Worm (Caenorhabditis elegans): ENCODE results near the gene Y41C4A.22.

The Y41C4A.22 gene

DNA sequence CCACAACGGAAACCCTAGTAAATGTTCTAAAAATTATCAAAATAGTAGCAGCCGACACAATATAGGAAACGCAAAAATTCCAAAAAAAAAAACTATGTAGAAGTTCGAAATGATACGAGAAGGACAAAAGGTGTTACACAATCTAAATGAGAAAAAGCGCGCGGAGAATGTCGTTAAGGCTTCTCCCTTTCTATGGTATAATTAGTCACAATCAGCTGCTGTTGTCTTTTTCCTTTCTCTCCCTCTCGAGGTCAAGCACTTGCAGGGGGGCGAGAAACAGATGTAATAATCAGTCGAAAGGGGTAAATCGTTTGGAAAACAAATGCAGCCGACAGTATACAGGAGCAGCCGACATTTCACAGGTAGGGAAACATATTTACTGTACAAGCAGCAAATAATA, 36.4 kb downstream of the Y41C4A.22 start:
- no peak for TF ChIP-seq sdc-2 (tag; optimal IDR thresholded peaks at IDR 0.05)
- TF ChIP-seq ceh-48 (tag; optimal IDR thresholded peaks at IDR 0.05), result no peak
- TF ChIP-seq rnt-1 (tag; optimal IDR thresholded peaks at IDR 0.05), result no peak
- no peak for TF ChIP-seq pax-1 (tag; optimal IDR thresholded peaks at IDR 0.05)
- no peak for TF ChIP-seq ref-2 (tag; optimal IDR thresholded peaks at IDR 0.05)
- no peak for TF ChIP-seq C08G9.2 (tag; optimal IDR thresholded peaks at IDR 0.05)
- TF ChIP-seq ceh-45 (GFP tag; IDR thresholded peaks at IDR 0.05), result no peak
- TF ChIP-seq ceh-34 (tag; optimal IDR thresholded peaks at IDR 0.05), result no peak
- TF ChIP-seq sox-4 (tag; optimal IDR thresholded peaks at IDR 0.05), result no peak

DNA sequence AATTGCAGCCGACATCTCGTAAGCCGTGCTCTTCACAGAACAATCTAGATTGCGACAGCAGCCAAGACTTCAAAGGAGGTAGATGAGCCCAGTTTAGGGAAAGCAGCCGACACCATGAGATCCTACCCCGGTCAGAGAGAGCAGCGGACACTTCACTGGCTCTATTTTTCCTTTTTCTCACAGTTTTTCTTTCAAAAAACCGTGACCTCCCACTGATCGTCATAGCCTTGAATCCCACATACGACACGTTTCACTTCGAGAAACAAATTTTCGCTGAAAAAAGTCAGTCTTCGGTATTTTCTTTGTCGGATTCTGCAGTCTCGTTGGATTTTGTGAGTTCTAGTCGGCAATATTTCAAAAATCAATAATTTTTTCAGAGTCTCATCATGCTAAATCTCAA, 37.0 kb downstream of the Y41C4A.22 start, which contains the start of gene Y41C4A.21:
Y41C4A.21 (plus strand) TSS at position 301 of the 400 bp plus-strand sequence.
- TF ChIP-seq K09A11.1 (tag; optimal IDR thresholded peaks at IDR 0.05; ENCODE audit: insufficient read depth), result no peak
- TF ChIP-seq unc-3 (GFP tag; conservative IDR thresholded peaks at IDR 0.05), result no peak
- TF ChIP-seq unc-3 (tag; optimal IDR thresholded peaks at IDR 0.05), result no peak
- TF ChIP-seq tbx-2 (tag; optimal IDR thresholded peaks at IDR 0.05), result no peak
- TF ChIP-seq nhr-11 (tag; optimal IDR thresholded peaks at IDR 0.05), result no peak

DNA sequence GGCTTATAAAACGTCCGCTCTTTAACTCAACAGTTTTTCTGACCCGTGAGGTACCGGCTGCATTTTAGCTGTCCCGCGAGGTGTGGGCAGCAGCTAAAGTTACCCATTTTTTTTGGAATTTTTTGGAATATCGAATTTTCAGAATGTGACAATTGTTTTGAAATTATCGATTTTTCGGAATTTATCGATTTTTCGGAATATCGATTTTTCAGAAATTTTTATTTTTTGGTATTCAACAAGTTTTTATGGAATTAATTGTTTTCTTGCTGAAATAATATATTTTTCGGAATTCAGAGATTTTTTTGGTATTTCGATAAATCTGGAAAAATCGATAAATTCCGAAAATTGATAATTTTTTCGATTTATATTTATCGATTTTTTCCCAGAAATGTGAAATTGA, 37.9 kb downstream of the Y41C4A.22 start:
- TF ChIP-seq madf-2 (tag; optimal IDR thresholded peaks at IDR 0.05) (no peak), eyg-1 (tag; optimal IDR thresholded peaks at IDR 0.05) (no peak), ceh-48 (tag; optimal IDR thresholded peaks at IDR 0.05) (peak; percentile 39)

DNA sequence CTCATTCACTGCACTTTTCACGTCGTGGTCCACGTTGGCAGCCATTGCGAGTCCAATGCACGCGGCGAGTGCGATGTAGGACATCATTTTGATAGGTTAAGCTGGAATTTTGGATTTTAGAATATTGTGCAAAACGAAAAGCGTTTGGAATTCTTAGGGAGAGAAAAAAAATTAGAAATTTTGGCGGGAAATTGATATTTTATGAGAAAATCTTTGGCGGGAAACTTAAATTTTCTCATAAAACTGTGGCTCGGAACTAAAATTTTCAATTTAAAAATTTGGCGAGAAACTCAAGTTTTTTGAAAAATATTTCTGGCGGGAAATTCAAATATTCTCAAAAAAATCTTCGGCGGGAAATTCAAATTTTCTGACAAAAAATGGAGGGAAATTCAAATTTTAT, 42.5 kb downstream of the Y41C4A.22 start, which contains the start of gene sup-1:
sup-1 (minus strand) TSS at position 101 of the 400 bp plus-strand sequence.
- TF ChIP-seq nfya-1 (tag; optimal IDR thresholded peaks at IDR 0.05), result no peak
- no peak for TF ChIP-seq pha-4 (tag; optimal IDR thresholded peaks at IDR 0.05)
- TF ChIP-seq gmeb-2 (tag; optimal IDR thresholded peaks at IDR 0.05), result no peak
- TF ChIP-seq madf-2 (tag; optimal IDR thresholded peaks at IDR 0.05), result no peak
- TF ChIP-seq unc-3 (GFP tag; conservative IDR thresholded peaks at IDR 0.05), result no peak
- TF ChIP-seq unc-3 (tag; optimal IDR thresholded peaks at IDR 0.05), result no peak
- TF ChIP-seq ceh-2 (tag; optimal IDR thresholded peaks at IDR 0.05), result no peak
- no peak for TF ChIP-seq syd-9 (tag; optimal IDR thresholded peaks at IDR 0.05)
- TF ChIP-seq hlh-15 (tag; optimal IDR thresholded peaks at IDR 0.05), result no peak
- no peak for TF ChIP-seq ref-2 (tag; optimal IDR thresholded peaks at IDR 0.05)
- TF ChIP-seq rnt-1 (tag; optimal IDR thresholded peaks at IDR 0.05), result no peak

DNA sequence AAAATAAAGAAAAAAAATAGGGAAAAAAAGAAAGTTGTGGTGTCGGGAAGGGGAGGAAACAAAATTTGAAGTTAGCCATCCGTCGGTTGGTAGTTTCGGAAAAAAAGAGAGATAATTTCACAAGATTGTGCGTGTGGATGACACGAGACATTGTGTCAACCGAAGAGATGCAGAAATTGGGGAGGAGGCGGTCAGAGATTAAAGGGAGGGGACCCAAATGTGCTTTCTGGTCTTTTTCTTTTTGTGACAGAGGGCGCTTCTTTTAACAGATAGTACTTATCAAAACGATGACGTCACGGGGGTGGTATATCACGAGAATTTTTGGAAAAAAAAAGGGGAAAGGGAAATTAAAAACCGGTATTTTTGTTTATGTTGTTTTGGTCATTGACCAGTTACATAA, 43.4 kb downstream of the Y41C4A.22 start:
- TF ChIP-seq ceh-18 (tag; optimal IDR thresholded peaks at IDR 0.05) (peak; percentile 24), nfya-1 (tag; optimal IDR thresholded peaks at IDR 0.05) (peak; percentile 11), ceh-14 (tag; optimal IDR thresholded peaks at IDR 0.05) (no peak)

DNA sequence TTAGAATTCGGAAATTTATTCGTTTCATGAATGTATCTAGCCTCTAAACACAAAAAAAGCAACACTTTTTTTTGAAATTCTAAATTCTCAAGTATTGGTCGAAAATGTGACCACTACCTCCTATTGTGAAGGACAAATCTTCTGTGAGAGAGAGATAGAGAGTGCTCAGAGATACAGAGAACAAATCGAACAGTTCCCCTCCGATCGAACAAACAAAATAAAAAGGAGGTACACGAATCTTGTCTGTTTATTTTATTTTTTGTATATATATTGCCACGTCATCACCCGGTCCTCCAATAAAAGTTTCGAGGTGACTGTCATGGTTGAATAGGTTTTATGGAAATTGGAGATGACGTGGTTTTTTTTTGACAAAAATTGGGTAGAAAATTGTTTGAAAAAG, 45.8 kb downstream of the Y41C4A.22 start:
- TF ChIP-seq hlh-30 (tag; optimal IDR thresholded peaks at IDR 0.05; ENCODE audit: insufficient read depth) (no peak), hlh-6 (tag; optimal IDR thresholded peaks at IDR 0.05) (no peak)

DNA sequence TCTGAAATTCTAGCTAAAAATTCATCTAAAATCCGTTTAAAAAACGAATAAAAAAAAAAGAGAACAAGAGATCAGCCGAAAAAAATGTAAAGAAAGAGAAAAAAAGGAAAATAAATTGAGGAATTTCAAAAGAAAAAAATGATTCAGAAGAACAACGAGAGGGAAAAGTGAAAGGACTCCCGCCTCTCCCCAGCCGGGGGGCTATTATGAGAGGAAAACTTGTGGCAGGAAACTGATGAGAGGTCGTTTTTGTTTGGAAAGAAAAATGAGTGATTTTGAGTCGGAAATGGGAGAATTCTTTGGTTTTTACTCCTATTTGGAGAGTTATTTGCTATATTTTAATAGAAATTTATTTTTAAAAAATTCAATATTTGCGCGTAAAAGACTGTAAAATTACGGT, 47.1 kb downstream of the Y41C4A.22 start:
- TF ChIP-seq ceh-22 (tag; optimal IDR thresholded peaks at IDR 0.05) (no peak), ceh-31 (tag; optimal IDR thresholded peaks at IDR 0.05) (no peak), hlh-30 (tag; optimal IDR thresholded peaks at IDR 0.05; ENCODE audit: insufficient read depth) (no peak), hlh-8 (tag; optimal IDR thresholded peaks at IDR 0.05) (no peak), hlh-6 (tag; optimal IDR thresholded peaks at IDR 0.05) (no peak), sox-4 (tag; optimal IDR thresholded peaks at IDR 0.05) (no peak), ttx-3 (tag; optimal IDR thresholded peaks at IDR 0.05) (no peak), nfya-1 (tag; optimal IDR thresholded peaks at IDR 0.05) (no peak), elt-2 (tag; optimal IDR thresholded peaks at IDR 0.05) (no peak)
